Worm (Caenorhabditis elegans): ENCODE results near the gene M6.4.

The M6.4 gene

DNA sequence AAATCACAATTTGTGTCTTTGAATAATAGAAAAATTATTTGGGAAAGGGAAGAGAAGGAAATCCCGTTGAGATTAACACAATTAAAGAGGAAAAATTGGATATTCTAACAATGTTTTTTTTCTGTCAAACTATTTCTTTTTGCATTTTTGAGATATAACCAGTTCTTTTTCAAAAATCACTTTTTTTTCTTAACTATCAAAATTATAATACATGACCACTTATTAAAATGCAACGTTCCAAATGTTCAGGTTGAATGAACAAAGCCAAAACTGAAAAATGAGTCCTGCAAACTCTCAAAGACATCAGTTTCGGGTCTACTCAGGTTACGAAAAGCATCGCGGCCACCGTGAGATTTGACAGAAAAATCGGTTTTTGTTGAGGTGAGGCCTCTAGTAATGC is 19.4 kb upstream of the M6.4 start:
- TF ChIP-seq bed-3 (GFP tag; optimal IDR thresholded peaks at IDR 0.05) (no peak), ces-1 (GFP tag; optimal IDR thresholded peaks at IDR 0.05) (no peak), drap-1 (GFP tag; optimal IDR thresholded peaks at IDR 0.05) (no peak), nhr-12 (tag; optimal IDR thresholded peaks at IDR 0.05) (no peak), snpc-4 (tag; optimal IDR thresholded peaks at IDR 0.05) (no peak), pha-4 (tag; optimal IDR thresholded peaks at IDR 0.05) (no peak), lsy-2 (tag; optimal IDR thresholded peaks at IDR 0.05) (no peak), zip-8 (tag; optimal IDR thresholded peaks at IDR 0.05) (no peak), nhr-28 (tag; optimal IDR thresholded peaks at IDR 0.05) (no peak), elt-1 (tag; optimal IDR thresholded peaks at IDR 0.05; ENCODE audit: borderline replicate concordance, insufficient read depth) (no peak), mab-5 (tag; optimal IDR thresholded peaks at IDR 0.05) (no peak), unc-120 (tag; optimal IDR thresholded peaks at IDR 0.05; ENCODE audit: poor library complexity, severe bottlenecking) (no peak), unc-62 (GFP tag; optimal IDR thresholded peaks at IDR 0.05) (no peak), tbx-8 (GFP tag; optimal IDR thresholded peaks at IDR 0.05) (no peak), mls-2 (tag; optimal IDR thresholded peaks at IDR 0.05) (no peak), lin-13 (tag; optimal IDR thresholded peaks at IDR 0.05) (no peak), ceh-39 (tag; optimal IDR thresholded peaks at IDR 0.05) (no peak), ceh-83 (GFP tag; optimal IDR thresholded peaks at IDR 0.05) (no peak), unc-39 (tag; optimal IDR thresholded peaks at IDR 0.05) (no peak), sptf-1 (tag; optimal IDR thresholded peaks at IDR 0.05) (no peak)

DNA sequence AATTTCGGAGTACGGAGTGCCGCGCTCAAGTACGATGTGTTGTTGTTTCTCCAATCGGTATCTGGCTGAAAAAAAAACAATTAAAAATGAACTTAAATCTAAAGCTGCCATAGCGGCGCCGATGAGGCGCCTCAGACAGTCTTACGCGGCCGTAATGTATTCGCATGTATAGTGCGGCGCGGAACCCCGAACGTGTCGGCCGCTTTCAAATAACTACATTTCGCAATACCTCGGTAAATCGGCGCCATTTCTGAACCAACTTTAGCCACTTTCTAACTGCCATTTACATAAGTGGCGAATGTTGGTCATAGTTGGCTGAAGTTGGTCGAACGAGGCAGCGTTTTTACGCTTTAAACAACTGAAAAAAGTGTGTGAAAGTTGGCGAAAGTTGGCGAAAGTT is 16.2 kb upstream of the M6.4 start:
- no peak for TF ChIP-seq unc-62 (GFP tag; optimal IDR thresholded peaks at IDR 0.05)
- no peak for TF ChIP-seq sem-2 (GFP tag; optimal IDR thresholded peaks at IDR 0.05)
- no peak for TF ChIP-seq nhr-2 (tag; optimal IDR thresholded peaks at IDR 0.05)
- no peak for TF ChIP-seq unc-39 (tag; optimal IDR thresholded peaks at IDR 0.05)

DNA sequence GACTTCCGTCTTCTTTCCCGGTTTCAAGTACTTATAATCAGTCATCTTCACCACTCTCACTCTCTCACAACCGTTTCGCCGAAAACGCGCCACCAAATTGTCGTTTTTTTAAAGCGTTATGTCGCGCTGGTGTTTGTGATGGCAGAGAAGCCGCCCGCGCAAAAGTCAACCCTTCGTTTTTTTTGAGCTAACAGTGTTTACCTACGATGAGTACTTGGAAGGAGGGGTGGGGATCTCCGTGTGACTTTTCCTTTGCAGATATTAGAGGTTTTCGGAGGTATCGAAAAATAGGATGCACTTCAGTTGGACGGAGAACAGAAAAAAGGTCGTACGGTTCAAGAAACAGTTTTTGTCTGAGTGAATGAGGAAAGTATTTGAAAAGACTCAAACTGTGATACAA is 11.3 kb upstream of the M6.4 start:
- no peak for TF ChIP-seq nhr-12 (tag; optimal IDR thresholded peaks at IDR 0.05)
- no peak for TF ChIP-seq unc-120 (tag; optimal IDR thresholded peaks at IDR 0.05; ENCODE audit: poor library complexity, severe bottlenecking)
- TF ChIP-seq nhr-76 (tag; optimal IDR thresholded peaks at IDR 0.05), result no peak
- TF ChIP-seq zip-8 (tag; optimal IDR thresholded peaks at IDR 0.05), result no peak
- TF ChIP-seq nhr-237 (tag; optimal IDR thresholded peaks at IDR 0.05), result no peak
- TF ChIP-seq pha-4 (tag; optimal IDR thresholded peaks at IDR 0.05), result no peak
- TF ChIP-seq ham-2 (GFP tag; optimal IDR thresholded peaks at IDR 0.05), result no peak
- no peak for TF ChIP-seq ceh-83 (GFP tag; optimal IDR thresholded peaks at IDR 0.05)
- no peak for TF ChIP-seq lin-13 (tag; optimal IDR thresholded peaks at IDR 0.05)
- no peak for TF ChIP-seq elt-1 (tag; optimal IDR thresholded peaks at IDR 0.05; ENCODE audit: borderline replicate concordance, insufficient read depth)
- TF ChIP-seq elt-3 (tag; optimal IDR thresholded peaks at IDR 0.05), result no peak
- no peak for TF ChIP-seq nhr-28 (tag; optimal IDR thresholded peaks at IDR 0.05)
- no peak for TF ChIP-seq snpc-4 (tag; optimal IDR thresholded peaks at IDR 0.05)
- TF ChIP-seq cnd-1 (tag; optimal IDR thresholded peaks at IDR 0.05), result no peak
- TF ChIP-seq sem-2 (GFP tag; optimal IDR thresholded peaks at IDR 0.05), result no peak
- TF ChIP-seq mep-1 (tag; optimal IDR thresholded peaks at IDR 0.05), result no peak
- no peak for TF ChIP-seq lin-32 (GFP tag; optimal IDR thresholded peaks at IDR 0.05)

DNA sequence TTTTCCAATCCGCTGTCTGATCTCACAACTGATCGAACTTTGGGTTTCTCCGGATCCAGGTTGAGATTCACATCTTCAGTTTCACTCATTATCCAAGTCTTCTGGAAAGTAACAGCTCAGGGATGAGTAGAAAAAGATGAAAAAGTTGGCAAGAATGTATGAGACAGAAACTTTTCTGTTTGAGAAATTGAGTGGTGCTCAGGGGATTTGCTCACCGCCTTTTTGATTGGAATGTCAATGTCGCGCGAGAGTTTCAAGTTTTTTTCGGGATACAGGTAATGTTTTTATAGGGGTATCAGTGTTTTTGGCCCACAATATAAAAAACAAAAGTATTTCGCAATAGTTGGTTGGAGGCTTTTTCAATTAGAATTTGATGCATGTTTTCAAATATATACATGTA is 7.8 kb upstream of the M6.4 start, which contains the start of gene unc-96:
Gene unc-96, minus strand, starts transcription at position 101 of the 400 bp plus-strand sequence.
- TF ChIP-seq blmp-1 (tag; optimal IDR thresholded peaks at IDR 0.05) (no peak), mls-2 (tag; optimal IDR thresholded peaks at IDR 0.05) (no peak), nhr-28 (tag; optimal IDR thresholded peaks at IDR 0.05) (no peak), lsy-2 (tag; optimal IDR thresholded peaks at IDR 0.05) (no peak), elt-1 (tag; optimal IDR thresholded peaks at IDR 0.05; ENCODE audit: borderline replicate concordance, insufficient read depth) (no peak), mab-5 (tag; optimal IDR thresholded peaks at IDR 0.05) (no peak), nhr-2 (tag; optimal IDR thresholded peaks at IDR 0.05) (no peak), ceh-83 (GFP tag; optimal IDR thresholded peaks at IDR 0.05) (no peak), M03D4.4 (tag; optimal IDR thresholded peaks at IDR 0.05) (no peak), nhr-237 (tag; optimal IDR thresholded peaks at IDR 0.05) (no peak), ceh-43 (GFP tag; optimal IDR thresholded peaks at IDR 0.05) (no peak), hlh-1 (tag; optimal IDR thresholded peaks at IDR 0.05) (no peak), ceh-39 (tag; optimal IDR thresholded peaks at IDR 0.05) (no peak)

DNA sequence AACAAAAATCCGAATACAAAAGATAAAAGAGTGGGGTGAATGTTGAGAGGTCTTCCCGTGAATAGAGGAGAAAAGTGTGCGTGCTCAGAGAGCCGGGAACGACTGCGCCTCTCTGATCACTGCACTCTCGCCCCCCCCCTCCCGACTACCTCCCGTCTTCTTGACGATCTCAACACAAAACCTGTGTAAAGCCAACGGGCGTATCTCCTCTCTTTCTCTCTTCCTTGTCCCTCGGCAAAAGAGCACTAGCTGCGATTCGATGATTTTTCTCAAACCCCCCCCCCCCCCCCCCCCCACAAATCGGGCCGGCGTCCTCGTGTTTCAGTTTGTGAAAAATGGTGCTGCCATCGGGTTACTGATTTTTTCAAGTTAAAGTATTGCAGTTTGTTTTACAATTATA is 7.3 kb upstream of the M6.4 start:
- TF ChIP-seq elt-3 (tag; optimal IDR thresholded peaks at IDR 0.05) (no peak), hlh-1 (tag; optimal IDR thresholded peaks at IDR 0.05) (peak; percentile 25)

Data from whole organism, mixed stage, embryonic.